Fruit fly (Drosophila melanogaster): ENCODE results near the gene Etfb.
A peak's percentile ranks its signal among the peaks of the same experiment; 100 is the strongest.

The Etfb gene

dm6 chr3R:29806682-29807393, 4.1 kb upstream of the Etfb start, which contains the start of the genes ca and ncd:
TSS of gene ca (plus strand) at chr3R:29806811.
TSS of gene ncd (minus strand) at chr3R:29807127.
- no peak for TF ChIP-seq noc (tag; optimal IDR thresholded peaks at IDR 0.05)

DNA sequence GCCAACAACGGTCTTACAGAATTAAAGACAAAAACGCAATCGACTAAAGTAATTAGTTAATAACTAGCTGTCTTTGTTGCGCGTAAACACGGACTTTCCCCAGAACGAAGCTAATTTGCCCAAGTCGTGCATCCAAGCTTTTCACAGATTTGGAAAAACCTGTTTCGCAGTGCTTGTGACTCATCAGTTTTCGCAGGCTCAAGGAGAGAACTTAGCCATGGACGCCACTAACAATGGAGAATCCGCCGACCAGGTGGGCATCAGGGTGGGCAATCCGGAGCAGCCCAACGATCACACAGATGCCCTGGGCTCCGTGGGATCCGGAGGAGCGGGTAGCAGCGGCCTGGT, 3.1 kb downstream of the Etfb start:
- no peak for TF ChIP-seq noc (tag; optimal IDR thresholded peaks at IDR 0.05)

DNA sequence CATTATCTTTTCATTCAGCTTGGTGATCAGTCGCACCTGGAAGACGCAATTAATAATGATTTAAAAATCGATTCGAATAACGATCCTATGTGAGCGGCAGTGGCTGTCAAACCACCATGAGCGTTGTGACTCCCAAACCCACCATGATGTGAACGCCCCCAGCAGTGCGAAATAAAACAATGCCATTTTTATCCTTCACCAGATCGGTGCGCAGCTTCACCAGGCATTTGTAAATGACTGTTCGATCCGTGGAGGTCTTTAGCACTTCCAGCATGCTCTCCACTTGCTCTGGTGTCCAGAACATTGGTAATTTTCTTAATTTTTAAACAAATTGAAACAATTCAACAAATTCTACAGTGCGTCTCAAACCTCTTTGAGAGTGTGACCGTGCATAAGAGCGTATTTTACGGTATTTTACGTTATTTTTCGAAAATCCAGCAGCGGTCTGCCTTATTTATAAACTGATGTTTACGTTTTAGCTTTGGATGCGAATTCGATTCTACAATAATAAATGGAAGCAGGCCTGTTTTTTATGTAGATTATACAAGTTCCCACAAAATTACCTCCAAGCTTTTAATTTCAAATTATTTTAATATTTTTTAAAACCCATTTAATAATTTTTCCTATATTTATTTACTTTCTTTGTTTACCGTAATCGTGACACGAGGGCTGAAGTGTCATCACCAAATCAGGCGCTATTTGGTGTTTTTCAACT, 3.6 kb downstream of the Etfb start, which contains the start of the genes Rnb and Drice:
Rnb (minus strand) TSS at position 389 of the 715 bp plus-strand sequence.
Drice (plus strand) TSS at position 693 of the 715 bp plus-strand sequence.
- TF ChIP-seq noc (tag; optimal IDR thresholded peaks at IDR 0.05): peak; percentile 45

DNA sequence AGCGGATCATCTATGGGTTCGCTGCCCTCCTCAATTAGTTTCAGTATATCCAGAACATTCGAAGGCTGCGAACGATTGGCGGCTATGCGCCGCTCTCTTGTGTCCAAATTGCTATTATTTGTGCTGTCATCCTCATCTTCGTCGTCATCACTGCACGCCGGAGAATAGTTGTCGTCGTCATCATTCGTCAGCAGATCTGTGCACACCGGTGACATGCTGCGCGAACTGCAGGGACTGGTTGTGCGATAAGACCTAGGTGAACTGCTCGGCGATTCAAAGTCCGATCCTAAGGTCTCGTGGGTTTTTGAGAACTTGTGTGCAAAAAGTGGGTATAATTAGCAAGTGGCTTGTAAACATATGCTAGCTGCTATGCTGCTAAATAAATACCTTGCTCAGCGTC, 5.6 kb downstream of the Etfb start:
- TF ChIP-seq noc (tag; optimal IDR thresholded peaks at IDR 0.05): no peak

dm6 chr3R:29794161-29794882, 8.4 kb downstream of the Etfb start, which contains the start of gene sro:
TSS of gene sro (plus strand) at chr3R:29794597.
- no peak for TF ChIP-seq noc (tag; optimal IDR thresholded peaks at IDR 0.05)

DNA sequence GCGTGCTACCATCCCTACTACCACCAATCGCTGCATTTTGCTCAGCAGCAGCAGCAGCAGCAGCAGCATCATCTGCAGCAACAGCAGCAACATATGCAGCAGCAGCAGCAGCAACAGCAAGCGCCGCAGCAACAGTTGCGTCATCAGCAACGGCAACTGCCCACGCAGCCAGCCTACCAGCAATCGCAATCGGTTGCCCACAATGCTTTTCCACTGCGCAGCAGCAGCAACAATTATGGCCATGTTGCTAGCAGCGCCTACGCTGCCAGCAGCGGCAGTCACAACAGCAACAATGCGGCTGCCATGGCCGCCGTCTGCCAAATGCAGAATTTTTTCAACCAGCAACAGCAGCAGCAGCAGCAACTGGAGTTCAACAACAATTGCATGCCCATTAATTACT, 12.6 kb downstream of the Etfb start:
- TF ChIP-seq noc (tag; optimal IDR thresholded peaks at IDR 0.05): no peak

dm6 chr3R:29787891-29788549, 14.7 kb downstream of the Etfb start:
- TF ChIP-seq noc (tag; optimal IDR thresholded peaks at IDR 0.05): no peak

- TF ChIP-seq noc (tag; optimal IDR thresholded peaks at IDR 0.05): no peak
Measured at dm6 chr3R:29786016-29786996, 16.4 kb downstream of the Etfb start.

- no peak for TF ChIP-seq noc (tag; optimal IDR thresholded peaks at IDR 0.05)
Measured at dm6 chr3R:29785242-29785641, 17.5 kb downstream of the Etfb start.

DNA sequence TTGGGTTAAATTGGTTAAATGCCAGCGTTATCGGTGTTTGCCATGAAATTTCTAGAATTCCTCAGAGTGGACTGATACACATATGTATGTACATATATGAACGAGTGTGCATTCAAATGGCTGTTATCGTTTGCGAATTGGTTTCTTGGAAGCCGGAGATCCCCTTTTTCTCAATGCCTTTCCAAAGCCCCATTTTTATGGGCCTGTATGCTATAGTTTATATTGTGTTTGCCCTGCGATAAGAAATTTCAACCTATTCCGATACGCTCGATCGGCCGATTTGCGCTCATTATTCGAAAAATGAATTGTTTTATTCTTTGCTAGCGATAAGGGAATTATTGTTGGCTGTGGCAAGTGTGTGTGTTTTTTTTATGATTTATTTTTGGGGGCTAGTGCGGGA, 19.5 kb downstream of the Etfb start:
- TF ChIP-seq noc (tag; optimal IDR thresholded peaks at IDR 0.05): no peak

- peak; percentile 82 for TF ChIP-seq noc (tag; optimal IDR thresholded peaks at IDR 0.05)
Measured at dm6 chr3R:29782367-29782766, 20.4 kb downstream of the Etfb start.

DNA sequence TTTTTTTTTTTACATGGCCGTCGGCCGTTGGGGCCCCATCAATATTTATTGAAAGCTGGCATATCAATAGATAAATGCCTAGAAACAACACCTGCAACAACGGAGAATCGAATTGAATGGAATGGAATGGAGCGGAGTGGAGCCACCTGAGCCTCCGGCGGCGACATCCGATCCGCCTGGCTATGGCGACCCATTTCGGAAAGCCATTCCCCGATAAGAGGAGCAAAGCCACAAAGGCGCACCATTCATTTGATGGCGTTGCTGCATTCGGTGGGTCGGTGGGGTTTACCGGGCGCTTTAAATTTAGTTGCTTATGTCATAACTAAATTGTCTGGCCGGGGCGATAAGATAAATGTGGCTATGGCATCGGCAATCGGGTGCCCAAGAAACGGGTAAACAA, 20.9 kb downstream of the Etfb start:
- TF ChIP-seq noc (tag; optimal IDR thresholded peaks at IDR 0.05): no peak

dm6 chr3R:29780402-29781029, 22.2 kb downstream of the Etfb start, which contains the start of gene fig:
TSS of gene fig (minus strand) at chr3R:29780452.
- no peak for TF ChIP-seq noc (tag; optimal IDR thresholded peaks at IDR 0.05)

dm6 chr3R:29778985-29779298, 23.8 kb downstream of the Etfb start:
- TF ChIP-seq noc (tag; optimal IDR thresholded peaks at IDR 0.05): peak; percentile 63

Measured in whole organism, larva.